Worm (Caenorhabditis elegans) whole organism, L4 larva: ENCODE results near the gene R102.8.
"Not testable (repeated sequence)": the region's sequence is repeated elsewhere in the genome, so short reads cannot be mapped to it uniquely, and the experiment has no call there.

Experiments used
- Y5F2A.4 ChIP-seq: fragments of 200-800 bp; sonication (Bioruptor generic); optimal IDR thresholded peaks from 2 replicates; lab custom pipeline; 2018; ENCODE audit warnings: mild to moderate bottlenecking, missing genetic modification characterization, missing compliant biosample characterization
- mes-2 ChIP-seq: sonication (generic microtip); optimal IDR thresholded peaks from 2 replicates; lab custom pipeline; 2016; ENCODE audit warnings: missing genotype, mild to moderate bottlenecking, missing genetic modification characterization, missing compliant biosample characterization; ENCODE audit not compliant: poor library complexity, severe bottlenecking
- vab-7 ChIP-seq: fragments of 200-800 bp; sonication (Bioruptor generic); IDR thresholded peaks from 2 replicates; pipeline ENCODE4 v1.3.6; 2022; ENCODE audit warnings: missing genetic modification reagents, missing genetic modification characterization, missing compliant biosample characterization

The R102.8 gene

ce11 chrIV:10654047-10654446 is 36.0 kb downstream of the R102.8 start, which contains the start of gene glb-19:
TSS of gene glb-19 (minus strand) at chrIV:10654147.
- TF ChIP-seq vab-7 (GFP tag; lab: Robert Waterston, UW); mes-2 (tag; lab: Kevin White, UChicago); Y5F2A.4 (GFP tag; lab: Kevin White, UChicago): not testable (repeated sequence)
